Worm (Caenorhabditis elegans) whole organism, L4 larva: ENCODE data around the gene dpy-9.

Source experiments
- D1046.2 ChIP-seq: fragments of 200-800 bp; sonication (Bioruptor generic); IDR thresholded peaks from 2 replicates; pipeline ENCODE4 v1.3.6; 2022; ENCODE audit warnings: missing genetic modification characterization, missing compliant biosample characterization
- F10B5.3 ChIP-seq: sonication (generic microtip); optimal IDR thresholded peaks from 2 replicates; lab custom pipeline; 2016; ENCODE audit warnings: mild to moderate bottlenecking, missing genetic modification characterization, missing compliant biosample characterization
- F44E2.7 ChIP-seq: fragments of 200-800 bp; sonication (Bioruptor generic); IDR thresholded peaks from 2 replicates; pipeline ENCODE4 v2.1.2; 2022; ENCODE audit warnings: missing genetic modification characterization, missing compliant biosample characterization
- Y48G9A.11 ChIP-seq: fragments of 200-800 bp; sonication (Bioruptor generic); IDR thresholded peaks from 2 replicates; pipeline ENCODE4 v1.3.6; 2022; ENCODE audit warnings: missing genetic modification reagents, missing genetic modification characterization, missing compliant biosample characterization
- Y5F2A.4 ChIP-seq: fragments of 200-800 bp; sonication (Bioruptor generic); optimal IDR thresholded peaks from 2 replicates; lab custom pipeline; 2018; ENCODE audit warnings: mild to moderate bottlenecking, missing genetic modification characterization, missing compliant biosample characterization
- aha-1 ChIP-seq: fragments of 150-350 bp; peaks from one replicate; lab custom pipeline; 2014; ENCODE audit warnings: missing biosample characterization, missing genetic modification characterization
- ama-1 ChIP-seq: fragments of 150-350 bp; optimal IDR thresholded peaks from 2 replicates; lab custom pipeline; 2014; ENCODE audit warnings: inconsistent platforms, mixed read lengths
- attf-4 ChIP-seq: sonication (generic microtip); optimal IDR thresholded peaks from 3 replicates; lab custom pipeline; 2017; ENCODE audit warnings: missing biosample characterization, missing genetic modification characterization
- ceh-28 ChIP-seq: fragments of 150-350 bp; optimal IDR thresholded peaks from 2 replicates; lab custom pipeline; 2014; ENCODE audit warnings: missing biosample characterization, missing genetic modification reagents, missing genetic modification characterization
- ceh-62 ChIP-seq: sonication (generic microtip); optimal IDR thresholded peaks from 2 replicates; lab custom pipeline; 2017; ENCODE audit warnings: missing biosample characterization, missing genetic modification characterization
- cey-2 ChIP-seq: sonication (generic microtip); optimal IDR thresholded peaks from 3 replicates; lab custom pipeline; 2017; ENCODE audit warnings: missing genetic modification characterization, mild to moderate bottlenecking, missing compliant biosample characterization, antibody characterized with exemption, borderline replicate concordance; ENCODE audit not compliant: insufficient read depth
- daf-8 ChIP-seq: fragments of 200-800 bp; sonication (Bioruptor generic); IDR thresholded peaks from 2 replicates; pipeline ENCODE4 v1.3.6; 2022; ENCODE audit warnings: missing genetic modification characterization, missing compliant biosample characterization
- dmd-9 ChIP-seq: fragments of 200-800 bp; sonication (Bioruptor generic); IDR thresholded peaks from 2 replicates; pipeline ENCODE4 v1.3.6; 2022; ENCODE audit warnings: missing genetic modification reagents, missing genetic modification characterization, missing compliant biosample characterization
- dve-1 ChIP-seq: sonication (generic microtip); optimal IDR thresholded peaks from 2 replicates; lab custom pipeline; 2017; ENCODE audit warnings: antibody characterized with exemption, mild to moderate bottlenecking, missing genetic modification characterization, missing compliant biosample characterization; ENCODE audit not compliant: insufficient read depth
- fkh-10 ChIP-seq: fragments of 150-350 bp; optimal IDR thresholded peaks from 2 replicates; lab custom pipeline; 2014; ENCODE audit warnings: missing biosample characterization, missing genetic modification reagents, missing genetic modification characterization
- hlh-11 ChIP-seq: fragments of 200-800 bp; sonication (Bioruptor generic); optimal IDR thresholded peaks from 2 replicates; lab custom pipeline; 2018; ENCODE audit warnings: mild to moderate bottlenecking, missing genetic modification characterization, missing compliant biosample characterization
- hlh-30 ChIP-seq: sonication (generic microtip); optimal IDR thresholded peaks from 2 replicates; lab custom pipeline; 2017; ENCODE audit warnings: antibody characterized with exemption, mild to moderate bottlenecking, missing genetic modification characterization, missing compliant biosample characterization; ENCODE audit not compliant: insufficient read depth
- hmg-1.1 ChIP-seq: fragments of 200-800 bp; sonication (Bioruptor generic); IDR thresholded peaks from 2 replicates; pipeline ENCODE4 v1.3.6; 2022; ENCODE audit warnings: missing genetic modification reagents, missing genetic modification characterization, missing compliant biosample characterization
- lin-13 ChIP-seq: fragments of 150-350 bp; optimal IDR thresholded peaks from 2 replicates; lab custom pipeline; 2014; ENCODE audit warnings: missing biosample characterization, missing genetic modification reagents, missing genetic modification characterization
- lin-29 ChIP-seq: fragments of 200-800 bp; sonication (Bioruptor generic); IDR thresholded peaks from 2 replicates; pipeline ENCODE4 v1.3.6; 2022; ENCODE audit warnings: missing genetic modification reagents, missing genetic modification characterization, missing compliant biosample characterization
- lin-38 ChIP-seq: fragments of 200-800 bp; sonication (Bioruptor generic); IDR thresholded peaks from 2 replicates; pipeline ENCODE4 v1.3.6; 2022; ENCODE audit warnings: missing genetic modification reagents, missing genetic modification characterization, missing compliant biosample characterization
- lin-39 ChIP-seq: fragments of 150-350 bp; optimal IDR thresholded peaks from 2 replicates; lab custom pipeline; 2014; ENCODE audit warnings: missing biosample characterization, missing genetic modification reagents, missing genetic modification characterization
- lir-3 ChIP-seq: sonication (generic microtip); optimal IDR thresholded peaks from 2 replicates; lab custom pipeline; 2016; ENCODE audit warnings: mild to moderate bottlenecking, missing genetic modification characterization, missing compliant biosample characterization
- mdl-1 ChIP-seq, 2 experiments: fragments of 150-350 bp in 1 of 2; sonication (generic microtip) in 1 of 2; optimal IDR thresholded peaks; 2 replicates each; lab custom pipeline; 2014 to 2017; ENCODE audit warnings: missing biosample characterization in 2 of 2, missing genetic modification characterization in 2 of 2
- mxl-3 ChIP-seq: fragments of 200-800 bp; sonication (Bioruptor generic); optimal IDR thresholded peaks from 2 replicates; lab custom pipeline; 2018; ENCODE audit warnings: mild to moderate bottlenecking, missing genetic modification characterization, missing compliant biosample characterization
- nhr-25 ChIP-seq: sonication (generic microtip); optimal IDR thresholded peaks from 2 replicates; lab custom pipeline; 2017; ENCODE audit warnings: missing genetic modification characterization, mild to moderate bottlenecking, missing compliant biosample characterization, antibody characterized with exemption, moderate library complexity, borderline replicate concordance; ENCODE audit not compliant: insufficient read depth
- nhr-42 ChIP-seq: fragments of 200-800 bp; sonication (Bioruptor generic); IDR thresholded peaks from 2 replicates; pipeline ENCODE4 v1.3.6; 2022; ENCODE audit warnings: missing genetic modification characterization, missing compliant biosample characterization
- nhr-48 ChIP-seq: sonication (generic microtip); optimal IDR thresholded peaks from 2 replicates; lab custom pipeline; 2016; ENCODE audit warnings: mild to moderate bottlenecking, missing genetic modification characterization, missing compliant biosample characterization
- nhr-6 ChIP-seq: fragments of 150-350 bp; optimal IDR thresholded peaks from 2 replicates; lab custom pipeline; 2014; ENCODE audit warnings: missing biosample characterization, missing genetic modification characterization
- nhr-76 ChIP-seq: fragments of 150-350 bp; optimal IDR thresholded peaks from 2 replicates; lab custom pipeline; 2014; ENCODE audit warnings: missing biosample characterization, missing genetic modification characterization
- pha-4 ChIP-seq, 2 experiments: fragments of 150-350 bp in 1 of 2; fragments of 200-800 bp in 1 of 2; sonication (Bioruptor generic) in 1 of 2; IDR thresholded peaks in 1 of 2; optimal IDR thresholded peaks in 1 of 2; 2 replicates each; pipeline versions ENCODE4 v1.3.6 to Lab custom; 2014 to 2022; ENCODE audit warnings: missing genetic modification characterization in 2 of 2, missing genetic modification reagents in 2 of 2, missing biosample characterization in 1 of 2, missing compliant biosample characterization in 1 of 2
- php-3 ChIP-seq: fragments of 200-800 bp; sonication (Bioruptor generic); IDR thresholded peaks from 2 replicates; pipeline ENCODE4 v1.3.6; 2022; ENCODE audit warnings: missing genetic modification reagents, missing genetic modification characterization, missing compliant biosample characterization
- pqm-1 ChIP-seq: sonication (generic microtip); optimal IDR thresholded peaks from 2 replicates; lab custom pipeline; 2017; ENCODE audit warnings: missing biosample characterization, missing genetic modification characterization
- set-16 ChIP-seq: fragments of 200-800 bp; sonication (Bioruptor generic); IDR thresholded peaks from 2 replicates; pipeline ENCODE4 v1.3.6; 2022; ENCODE audit warnings: missing genetic modification reagents, missing genetic modification characterization, missing compliant biosample characterization
- skn-1 ChIP-seq: fragments of 150-350 bp; optimal IDR thresholded peaks from 2 replicates; lab custom pipeline; 2014; ENCODE audit warnings: missing biosample characterization, missing genetic modification characterization
- snpc-4 ChIP-seq: fragments of 150-350 bp; optimal IDR thresholded peaks from 2 replicates; lab custom pipeline; 2014; ENCODE audit warnings: missing biosample characterization, missing genetic modification characterization
- unc-62 ChIP-seq, 3 experiments: fragments of 150-350 bp in 1 of 3; sonication (generic microtip); optimal IDR thresholded peaks in 2 of 3; peaks in 1 of 3; 1 replicate in 1 of 3; 2 replicates in 2 of 3; lab custom pipeline; 2014 to 2017; ENCODE audit warnings: missing biosample characterization in 3 of 3, missing genetic modification characterization in 3 of 3, missing genetic modification reagents in 3 of 3, missing genotype in 1 of 3
- vab-7 ChIP-seq: fragments of 200-800 bp; sonication (Bioruptor generic); IDR thresholded peaks from 2 replicates; pipeline ENCODE4 v1.3.6; 2022; ENCODE audit warnings: missing genetic modification reagents, missing genetic modification characterization, missing compliant biosample characterization
- zag-1 ChIP-seq: fragments of 150-350 bp; optimal IDR thresholded peaks from 2 replicates; lab custom pipeline; 2014; ENCODE audit warnings: missing biosample characterization, missing genetic modification characterization
- zfp-2 ChIP-seq: sonication (generic microtip); optimal IDR thresholded peaks from 2 replicates; lab custom pipeline; 2016; ENCODE audit warnings: mild to moderate bottlenecking, missing genetic modification characterization, missing compliant biosample characterization
- ztf-7 ChIP-seq: fragments of 150-350 bp; optimal IDR thresholded peaks from 2 replicates; lab custom pipeline; 2014; ENCODE audit warnings: missing biosample characterization, missing genetic modification characterization

dpy-9 gene

DNA sequence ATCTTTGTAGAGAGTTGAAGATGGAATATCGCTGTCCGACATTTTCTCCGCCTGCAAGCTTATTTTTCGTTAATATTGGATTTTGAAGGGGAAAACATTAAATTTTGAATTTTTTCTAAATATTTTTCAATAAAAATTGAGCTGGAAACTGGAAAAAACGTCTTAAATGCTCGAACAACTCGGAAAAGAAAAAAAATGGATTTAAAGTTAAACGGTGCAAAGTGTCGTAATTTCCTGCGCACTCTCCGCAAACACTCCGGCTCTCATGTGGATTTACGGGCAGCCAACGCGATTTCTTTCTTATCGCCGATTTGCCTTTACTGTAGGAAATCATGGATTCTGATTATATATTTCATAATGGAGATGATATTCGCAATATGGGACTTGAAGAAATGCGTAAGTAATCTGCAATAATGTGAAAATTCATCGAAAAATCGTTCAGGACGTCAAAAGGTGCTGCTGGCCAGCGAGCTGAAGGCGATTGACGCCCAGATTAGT is 18.7 kb downstream of the dpy-9 start, which contains the start of the genes fnta-1 and cogc-8 (continued):
- TF ChIP-seq cey-2 (no peak), lin-29 (no peak), pha-4 (GFP tag; IDR thresholded peaks at IDR 0.05; lab: Robert Waterston, UW) (no peak), pha-4 (tag; optimal IDR thresholded peaks at IDR 0.05; lab: Kevin White, UChicago) (no peak), mxl-3 (GFP tag; lab: Kevin White, UChicago) (no peak), nhr-76 (tag; lab: Kevin White, UChicago) (no peak), lin-13 (GFP tag; lab: Kevin White, UChicago) (no peak), Y48G9A.11 (no peak), vab-7 (GFP tag; lab: Robert Waterston, UW) (no peak), php-3 (no peak), Y5F2A.4 (no peak), skn-1 (no peak), nhr-48 (tag; lab: Kevin White, UChicago) (no peak)

ce11 chrIV:237350-237749 is 21.7 kb downstream of the dpy-9 start, which contains the start of gene ints-13:
Gene ints-13 (minus strand): TSS chrIV:237450.
- TF ChIP-seq unc-62 (GFP tag; optimal IDR thresholded peaks at IDR 0.05 in 1 of 2; lab: Kevin White, UChicago) = no peak
- TF ChIP-seq unc-62 (tag; optimal IDR thresholded peaks at IDR 0.05; lab: Kevin White, UChicago) = no peak
- TF ChIP-seq skn-1 = no peak
- peak; percentile 11; the same call in 1 of the 2 replicates for TF ChIP-seq lin-38 (GFP tag; lab: Robert Waterston, UW)

- TF ChIP-seq pqm-1 (tag; lab: Kevin White, UChicago) (no peak), lin-38 (GFP tag; lab: Robert Waterston, UW) (no peak), set-16 (no peak), dmd-9 (no peak), hlh-11 (no peak), nhr-6 (tag; lab: Kevin White, UChicago) (no peak), daf-8 (GFP tag; lab: Robert Waterston, UW) (no peak)
Measured at ce11 chrIV:236138-236537, 22.9 kb downstream of the dpy-9 start.

ce11 chrIV:231673-232072 is 27.3 kb downstream of the dpy-9 start, which contains the start of gene gtf-2H1:
Gene gtf-2H1 (minus strand): TSS chrIV:231773.
- TF ChIP-seq D1046.2 (no peak), aha-1 (tag; lab: Kevin White, UChicago) (no peak), skn-1 (no peak), zag-1 (tag; lab: Kevin White, UChicago) (no peak), ztf-7 (tag; lab: Kevin White, UChicago) (no peak), nhr-25 (tag; lab: Kevin White, UChicago) (no peak), fkh-10 (GFP tag; lab: Kevin White, UChicago) (no peak), F10B5.3 (tag; lab: Kevin White, UChicago) (no peak), hmg-1.1 (no peak)
- TF ChIP-seq, all 104 proteins: peak for 0

DNA sequence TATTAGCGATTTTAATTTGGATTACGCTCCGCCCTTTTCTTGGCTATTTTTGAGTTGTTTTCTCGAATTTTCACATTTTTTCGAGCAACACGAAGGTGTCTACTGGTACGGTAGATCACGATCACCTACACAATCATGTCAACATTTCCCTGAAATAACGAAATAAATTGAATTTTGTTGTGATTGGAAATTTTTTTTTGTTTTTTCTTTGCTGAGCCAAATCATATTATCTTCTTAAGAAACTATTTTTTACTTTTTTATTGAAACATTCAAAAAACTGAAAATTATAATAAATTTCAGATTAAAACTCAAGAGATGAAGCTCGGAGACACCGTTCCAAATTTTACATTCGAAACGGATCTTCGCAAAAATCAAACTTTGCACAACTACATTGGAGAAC is 40.8 kb downstream of the dpy-9 start, which contains the start of gene prdx-6:
TSS of gene prdx-6 (plus strand) at position 301 of the 400 bp plus-strand sequence.
- TF ChIP-seq dve-1 (tag; lab: Kevin White, UChicago) (no peak), lin-38 (GFP tag; lab: Robert Waterston, UW) (no peak)

DNA sequence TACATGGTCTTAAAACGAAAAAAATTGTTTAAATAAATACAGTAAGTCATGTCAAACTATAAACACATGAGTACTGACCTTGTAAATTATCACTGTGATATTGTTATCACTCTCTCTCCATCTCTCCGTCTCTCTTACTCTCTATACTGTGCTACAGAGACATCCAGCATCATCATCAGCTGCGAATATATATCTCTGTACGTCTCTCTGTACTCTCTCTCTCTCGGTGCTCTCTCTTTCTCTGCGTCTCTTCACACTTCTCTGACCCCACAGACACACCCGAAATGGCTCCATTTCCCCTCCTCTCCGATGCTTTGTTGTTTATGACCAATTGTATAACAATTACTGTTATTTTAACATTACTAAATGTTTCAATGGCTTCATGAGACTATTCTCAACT is 48.4 kb downstream of the dpy-9 start:
- TF ChIP-seq ztf-7 (tag; lab: Kevin White, UChicago) (no peak), ama-1 (lab: Kevin White, UChicago) (no peak), hlh-30 (tag; lab: Kevin White, UChicago) (peak; percentile 62), mdl-1 (tag; optimal IDR thresholded peaks at IDR 0.05; lab: Kevin White, UChicago) (peak in 1 of 2 experiments; percentile 50), nhr-42 (GFP tag; lab: Robert Waterston, UW) (no peak), snpc-4 (no peak), F44E2.7 (no peak), php-3 (peak; percentile 72), dmd-9 (no peak), nhr-25 (tag; lab: Kevin White, UChicago) (no peak), lir-3 (no peak), hmg-1.1 (0 out of 2 replicates have a peak, but pooled peaks have one; percentile 27), ceh-28 (no peak), lin-39 (no peak), nhr-48 (tag; lab: Kevin White, UChicago) (peak; percentile 70), zfp-2 (no peak), ceh-62 (tag; lab: Kevin White, UChicago) (no peak), attf-4 (tag; lab: Kevin White, UChicago) (no peak)
